Worm (Caenorhabditis elegans): Measurements from ENCODE around the gene gpa-2.

ce11 chrV:8370705-8371104, at the start of gene gpa-2:
- TF ChIP-seq tbx-8 (GFP tag; optimal IDR thresholded peaks at IDR 0.05) (no peak), lsy-2 (tag; optimal IDR thresholded peaks at IDR 0.05) (no peak), flh-1 (GFP tag; optimal IDR thresholded peaks at IDR 0.05) (no peak), drap-1 (GFP tag; optimal IDR thresholded peaks at IDR 0.05) (no peak), snpc-4 (tag; optimal IDR thresholded peaks at IDR 0.05) (no peak), elt-3 (tag; optimal IDR thresholded peaks at IDR 0.05) (no peak), ztf-11 (tag; optimal IDR thresholded peaks at IDR 0.05) (no peak), unc-62 (GFP tag; optimal IDR thresholded peaks at IDR 0.05) (no peak), mab-5 (tag; optimal IDR thresholded peaks at IDR 0.05) (no peak), elt-1 (tag; optimal IDR thresholded peaks at IDR 0.05; ENCODE audit: borderline replicate concordance, insufficient read depth) (no peak), lin-13 (tag; optimal IDR thresholded peaks at IDR 0.05) (no peak)

Measured in whole organism, mixed stage, embryonic.